Fruit fly (Drosophila melanogaster) whole organism, larva: ENCODE results near the gene PLCXD.

Experiments used
- noc ChIP-seq: fragments of 200-800 bp; sonication (Bioruptor generic); optimal IDR thresholded peaks from 3 replicates; lab custom pipeline; 2019; ENCODE audit warnings: missing biosample characterization, mild to moderate bottlenecking, missing genetic modification characterization, moderate library complexity

The PLCXD gene

dm6 chr2L:12078695-12079094, 29.5 kb downstream of the PLCXD start:
- TF ChIP-seq noc (tag; lab: Kevin White, UChicago) = no peak

DNA sequence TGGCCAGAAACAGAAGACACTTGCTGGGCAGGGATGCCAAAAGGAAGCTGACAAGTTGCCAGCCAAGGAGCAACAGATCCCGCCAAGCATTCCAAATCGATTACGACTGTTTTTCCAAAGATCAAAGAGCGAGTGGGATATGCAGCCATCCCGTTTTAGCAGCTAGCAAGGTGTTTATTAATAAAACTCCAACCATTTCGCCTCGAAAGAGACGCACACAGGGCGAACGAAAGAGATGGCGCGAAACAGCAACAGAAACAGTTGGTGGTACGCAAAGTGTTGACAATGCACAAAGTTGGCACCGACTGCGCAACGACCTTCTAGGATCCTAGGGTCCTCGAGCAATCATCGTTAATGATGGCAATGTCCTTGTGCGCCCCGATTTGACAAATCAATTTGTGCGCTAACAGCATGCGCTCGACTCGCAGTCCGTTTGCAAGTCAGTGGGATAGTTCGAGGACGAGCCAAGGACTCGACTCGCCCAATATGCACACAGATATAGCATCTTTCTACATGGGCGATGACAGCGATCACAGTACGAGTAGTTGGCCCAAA, 30.7 kb downstream of the PLCXD start:
- no peak for TF ChIP-seq noc (tag; lab: Kevin White, UChicago)

dm6 chr2L:12081118-12081665, 32.0 kb downstream of the PLCXD start:
- no peak for TF ChIP-seq noc (tag; lab: Kevin White, UChicago)

DNA sequence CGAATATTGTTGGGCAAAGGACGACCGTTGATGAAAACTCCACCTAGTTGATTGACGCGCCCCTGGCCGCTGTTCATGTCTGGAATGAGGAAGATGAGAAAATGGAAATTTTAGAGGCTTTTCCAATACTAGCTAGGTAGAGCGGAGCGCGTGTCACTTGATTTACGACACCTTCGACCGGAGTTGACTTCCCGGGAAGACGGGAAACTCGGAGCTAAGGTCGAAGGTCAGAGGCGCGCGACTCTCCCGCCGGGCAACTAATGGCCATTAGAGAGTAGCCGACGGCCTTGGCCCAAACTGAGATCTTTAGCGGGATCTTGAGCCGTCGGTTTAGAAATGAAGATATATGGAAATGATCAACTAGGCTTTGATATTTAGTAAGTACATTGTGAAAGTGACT, 35.8 kb downstream of the PLCXD start:
- TF ChIP-seq noc (tag; lab: Kevin White, UChicago) = no peak

DNA sequence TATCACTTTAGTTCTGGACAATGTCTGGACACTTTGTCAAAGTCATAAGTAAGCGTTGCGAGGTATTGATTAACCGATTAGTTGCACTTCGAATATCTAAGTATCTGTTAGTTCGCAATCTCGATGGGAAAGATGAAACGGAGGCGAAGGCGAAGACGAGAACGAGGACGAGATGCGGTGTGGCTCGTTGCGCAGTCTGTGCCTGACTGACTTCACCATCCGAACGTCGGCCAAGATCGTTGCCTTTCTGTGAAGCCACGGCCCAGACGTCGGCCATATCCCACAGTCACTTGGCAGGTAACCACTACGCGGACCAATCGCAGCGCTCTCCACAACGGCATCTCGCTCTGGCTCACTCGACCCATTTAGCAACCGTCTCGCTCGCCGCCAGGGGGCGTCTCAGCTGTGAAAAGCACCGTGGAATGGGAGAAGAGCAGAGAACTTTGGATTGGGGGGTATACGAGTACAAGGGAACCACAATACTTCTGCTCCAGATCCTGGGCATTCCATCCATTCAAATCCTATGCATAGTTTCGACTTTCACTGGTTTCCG, 36.5 kb downstream of the PLCXD start, which contains the start of gene prd:
TSS of gene prd (minus strand) at position 209 of the 553 bp plus-strand sequence.
- TF ChIP-seq noc (tag; lab: Kevin White, UChicago) = no peak

dm6 chr2L:12087442-12087841, 38.2 kb downstream of the PLCXD start:
- no peak for TF ChIP-seq noc (tag; lab: Kevin White, UChicago)

DNA sequence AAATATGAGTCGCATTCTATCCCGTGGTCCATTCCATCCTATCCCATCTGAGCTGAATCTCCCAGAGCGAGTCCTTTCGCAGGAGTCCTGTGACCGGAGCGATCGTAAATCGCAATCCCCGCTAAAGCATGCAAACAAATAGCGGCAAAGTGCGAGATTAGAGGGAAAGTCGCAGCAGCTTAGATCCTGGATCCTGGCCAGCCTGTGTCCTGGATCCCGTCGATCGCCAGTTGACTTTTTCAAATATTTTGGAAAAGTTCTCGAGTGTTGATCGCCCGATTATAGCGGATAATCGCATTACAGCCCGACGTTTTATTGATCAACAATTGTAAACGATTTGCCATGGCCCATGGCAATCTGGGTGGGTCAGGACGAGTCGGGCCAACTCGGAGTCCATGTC, 39.9 kb downstream of the PLCXD start:
- TF ChIP-seq noc (tag; lab: Kevin White, UChicago) = no peak

DNA sequence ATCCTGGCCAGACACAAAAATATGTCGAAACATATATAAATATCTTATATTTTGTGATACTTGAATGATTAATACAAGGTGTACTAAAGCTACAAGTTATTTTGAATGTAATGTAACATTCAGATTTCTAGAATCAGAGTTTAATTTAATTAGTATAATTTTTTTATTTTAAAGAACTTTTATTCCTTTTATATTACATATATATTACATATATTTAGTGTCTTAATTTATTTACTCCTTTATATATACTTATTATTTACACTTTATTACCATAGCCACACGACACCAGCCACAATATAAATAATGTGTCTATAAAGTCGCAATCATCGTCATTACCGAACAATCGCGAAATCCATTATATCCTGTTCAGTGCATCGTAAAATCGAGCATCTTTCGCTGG, 42.3 kb downstream of the PLCXD start, which contains the start of gene Pex19:
TSS of gene Pex19 (plus strand) at position 301 of the 400 bp plus-strand sequence.
- TF ChIP-seq noc (tag; lab: Kevin White, UChicago) = no peak

- TF ChIP-seq noc (tag; lab: Kevin White, UChicago) = no peak
Measured at dm6 chr2L:12092041-12092440, 42.8 kb downstream of the PLCXD start.

DNA sequence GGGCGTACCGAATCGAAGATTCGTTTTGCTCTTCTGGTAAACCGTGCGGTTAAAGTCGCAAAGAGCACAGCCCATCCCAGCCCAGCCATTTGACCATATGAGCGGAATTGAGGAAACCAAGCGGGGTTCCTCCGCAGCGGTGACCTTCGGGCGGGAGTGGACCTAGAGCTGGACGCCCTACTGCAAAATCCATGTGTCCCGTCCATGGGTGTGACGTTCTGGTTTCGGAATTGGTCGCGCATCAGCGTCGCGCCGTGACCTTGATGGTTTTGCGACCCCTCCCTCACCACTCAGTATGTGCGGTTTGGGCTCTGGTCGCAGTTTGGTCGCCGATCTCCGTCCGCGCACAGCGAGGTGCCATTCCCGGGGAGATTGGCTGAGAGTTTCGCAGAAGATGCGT, 43.5 kb downstream of the PLCXD start:
- TF ChIP-seq noc (tag; lab: Kevin White, UChicago) = no peak

- no peak for TF ChIP-seq noc (tag; lab: Kevin White, UChicago)
Measured at dm6 chr2L:12093652-12094051, 44.4 kb downstream of the PLCXD start.

dm6 chr2L:12096396-12096813, 47.2 kb downstream of the PLCXD start, which contains the start of the genes CG6712 and Mt2:
Gene CG6712 (minus strand): TSS chr2L:12096511.
Gene Mt2 (plus strand): TSS chr2L:12096525.
- no peak for TF ChIP-seq noc (tag; lab: Kevin White, UChicago)

DNA sequence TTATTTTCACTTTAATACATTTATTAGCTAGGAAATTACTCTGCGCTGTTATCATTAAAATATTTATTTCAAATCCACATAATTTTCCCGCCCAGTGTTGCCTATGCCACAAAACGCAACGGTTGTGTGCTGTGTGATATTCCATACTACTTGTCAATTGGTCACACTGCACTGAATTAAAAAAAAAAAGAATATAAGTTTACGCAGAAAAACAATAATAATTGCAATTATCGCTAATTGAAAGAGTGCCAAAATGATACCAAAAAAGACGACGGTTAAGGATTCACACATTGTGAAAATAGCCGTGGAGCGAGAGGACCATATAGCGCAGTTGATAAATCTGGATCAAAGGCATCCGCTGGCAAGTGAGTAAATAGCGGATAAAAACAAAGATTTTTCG, 48.5 kb downstream of the PLCXD start, which contains the start of gene Ced-12:
TSS of gene Ced-12 (plus strand) at position 141 of the 400 bp plus-strand sequence.
- TF ChIP-seq noc (tag; lab: Kevin White, UChicago) = no peak
